Fruit fly (Drosophila melanogaster): ENCODE data around the gene CG2260.

CG2260 gene

dm6 chrX:8141353-8142066 lies 20.6 kb upstream of the CG2260 start (continued):
- TF ChIP-seq sr (GFP tag; IDR thresholded peaks at IDR 0.05) (no peak), stwl (tag; optimal IDR thresholded peaks at IDR 0.05) (no peak), CG12299 (tag; optimal IDR thresholded peaks at IDR 0.05) (peak; percentile 30), her (GFP tag; optimal IDR thresholded peaks at IDR 0.05) (peak; percentile 29), CG34376 (GFP tag; optimal IDR thresholded peaks at IDR 0.05) (peak; percentile 36), CG7745 (tag; optimal IDR thresholded peaks at IDR 0.05) (no peak), CG17361 (GFP tag; IDR thresholded peaks at IDR 0.05) (peak; percentile 31; the same call in 1 of the 3 replicates), Jarid2 (GFP tag; optimal IDR thresholded peaks at IDR 0.05) (no peak), Ets97D (GFP tag; optimal IDR thresholded peaks at IDR 0.05) (no peak)

- no peak for TF ChIP-seq CG2129 (GFP tag; IDR thresholded peaks at IDR 0.05; ENCODE audit: partially characterized antibody)
- TF ChIP-seq CG4360 (GFP tag; IDR thresholded peaks at IDR 0.05): no peak
- TF ChIP-seq pfk (GFP tag; optimal IDR thresholded peaks at IDR 0.05): peak; percentile 92
- TF ChIP-seq slou (GFP tag; optimal IDR thresholded peaks at IDR 0.05): no peak
- peak; percentile 42 for TF ChIP-seq Vsx1 (GFP tag; optimal IDR thresholded peaks at IDR 0.05)
- peak; percentile 73 for TF ChIP-seq exex (tag; optimal IDR thresholded peaks at IDR 0.05)
- TF ChIP-seq sug (tag; optimal IDR thresholded peaks at IDR 0.05): peak; percentile 2
- peak; percentile 28 for TF ChIP-seq CG17802 (tag; optimal IDR thresholded peaks at IDR 0.05)
Measured at dm6 chrX:8140707-8141106, 19.8 kb upstream of the CG2260 start.

dm6 chrX:8137285-8137684 lies 16.3 kb upstream of the CG2260 start:
- TF ChIP-seq CG6791 (GFP tag; IDR thresholded peaks at IDR 0.05; ENCODE audit: partially characterized antibody): peak; percentile 45; the same call in 1 of the 3 replicates
- TF ChIP-seq p53 (GFP tag; optimal IDR thresholded peaks at IDR 0.05): no peak
- TF ChIP-seq abd-A (tag; optimal IDR thresholded peaks at IDR 0.05): no peak
- TF ChIP-seq ato (GFP tag; IDR thresholded peaks at IDR 0.05; ENCODE audit: partially characterized antibody): no peak
- TF ChIP-seq slbo (GFP tag; IDR thresholded peaks at IDR 0.05): no peak
- TF ChIP-seq CG16813 (GFP tag; IDR thresholded peaks at IDR 0.05; ENCODE audit: partially characterized antibody): peak; percentile 17; the same call in 1 of the 3 replicates
- TF ChIP-seq NC2β (GFP tag; optimal IDR thresholded peaks at IDR 0.05): no peak
- no peak for TF ChIP-seq nom (GFP tag; optimal IDR thresholded peaks at IDR 0.05)
- 0 out of 3 replicates have a peak, but pooled peaks have one; percentile 31 for TF ChIP-seq CG14860 (GFP tag; IDR thresholded peaks at IDR 0.05; ENCODE audit: partially characterized antibody)
- TF ChIP-seq CG15073 (GFP tag; optimal IDR thresholded peaks at IDR 0.05): no peak
- TF ChIP-seq chm (GFP tag; IDR thresholded peaks at IDR 0.05): no peak
- TF ChIP-seq repo (GFP tag; optimal IDR thresholded peaks at IDR 0.05): no peak
- peak; percentile 45; the same call in 1 of the 2 replicates for TF ChIP-seq CG13287 (GFP tag; IDR thresholded peaks at IDR 0.05; ENCODE audit: partially characterized antibody)
- TF ChIP-seq amos (GFP tag; IDR thresholded peaks at IDR 0.05; ENCODE audit: partially characterized antibody): 0 out of 2 replicates have a peak, but pooled peaks have one; percentile 10
- no peak for TF ChIP-seq CG4424 (GFP tag; optimal IDR thresholded peaks at IDR 0.05)
- TF ChIP-seq CG10267 (tag; optimal IDR thresholded peaks at IDR 0.05): peak; percentile 21
- peak; percentile 98 for TF ChIP-seq stwl (tag; optimal IDR thresholded peaks at IDR 0.05)
- no peak for TF ChIP-seq sr (GFP tag; IDR thresholded peaks at IDR 0.05)
- TF ChIP-seq Dip2 (GFP tag; IDR thresholded peaks at IDR 0.05): no peak
- 0 out of 3 replicates have a peak, but pooled peaks have one; percentile 26 for TF ChIP-seq Doc3 (GFP tag; IDR thresholded peaks at IDR 0.05; ENCODE audit: partially characterized antibody)

All from whole organism, embryonic.